Worm (Caenorhabditis elegans) whole organism, L1 larva: ENCODE data around the gene M163.10.
A peak's percentile ranks its signal among the peaks of the same experiment; 100 is the strongest.

Source experiments
- C04F5.9 ChIP-seq: sonication (generic microtip); optimal IDR thresholded peaks from 2 replicates; lab custom pipeline; 2016; ENCODE audit warnings: missing genetic modification characterization, missing compliant biosample characterization
- C16A3.4 ChIP-seq: fragments of 150-350 bp; optimal IDR thresholded peaks from 2 replicates; lab custom pipeline; 2014; ENCODE audit warnings: missing biosample characterization, missing genetic modification characterization
- Y116A8C.19 ChIP-seq: sonication (generic microtip); optimal IDR thresholded peaks from 2 replicates; lab custom pipeline; 2016; ENCODE audit warnings: missing compliant biosample characterization, missing genetic modification characterization, borderline replicate concordance
- aha-1 ChIP-seq: fragments of 150-350 bp; optimal IDR thresholded peaks from 2 replicates; lab custom pipeline; 2014; ENCODE audit warnings: missing biosample characterization, missing genetic modification characterization
- alr-1 ChIP-seq: fragments of 200-800 bp; sonication (Bioruptor generic); optimal IDR thresholded peaks from 2 replicates; lab custom pipeline; 2018; ENCODE audit warnings: borderline replicate concordance, mild to moderate bottlenecking, missing genetic modification characterization, missing compliant biosample characterization
- ama-1 ChIP-seq: fragments of 150-350 bp; optimal IDR thresholded peaks from 2 replicates; lab custom pipeline; 2014
- blmp-1 ChIP-seq: fragments of 150-350 bp; optimal IDR thresholded peaks from 2 replicates; lab custom pipeline; 2014; ENCODE audit warnings: missing biosample characterization, missing genetic modification characterization
- ceh-63 ChIP-seq: fragments of 200-800 bp; sonication (Bioruptor generic); optimal IDR thresholded peaks from 2 replicates; lab custom pipeline; 2018; ENCODE audit warnings: mild to moderate bottlenecking, missing genetic modification characterization, missing compliant biosample characterization
- ceh-82 ChIP-seq, 3 experiments: fragments of 150-350 bp in 1 of 3; sonication (generic microtip) in 2 of 3; optimal IDR thresholded peaks; 2 replicates each; lab custom pipeline; 2014 to 2017; ENCODE audit warnings: missing biosample characterization in 3 of 3, missing genetic modification characterization in 3 of 3
- ceh-88 ChIP-seq: fragments of 200-800 bp; sonication (Bioruptor generic); IDR thresholded peaks from 2 replicates; pipeline ENCODE4 v1.3.6; 2022; ENCODE audit warnings: missing genetic modification characterization, missing compliant biosample characterization
- ces-1 ChIP-seq: fragments of 150-350 bp; optimal IDR thresholded peaks from 2 replicates; lab custom pipeline; 2014; ENCODE audit warnings: missing biosample characterization, missing genetic modification reagents, missing genetic modification characterization
- dpl-1 ChIP-seq, 3 experiments: fragments of 150-350 bp in 2 of 3; sonication (generic microtip) in 1 of 3; optimal IDR thresholded peaks; 2 replicates each; lab custom pipeline; 2014 to 2017; ENCODE audit warnings: missing biosample characterization in 3 of 3, missing genetic modification characterization in 3 of 3, missing genetic modification reagents in 3 of 3
- dsc-1 ChIP-seq: sonication (generic microtip); optimal IDR thresholded peaks from 2 replicates; lab custom pipeline; 2016; ENCODE audit warnings: mild to moderate bottlenecking, missing genetic modification characterization, missing compliant biosample characterization
- egl-13 ChIP-seq: sonication (generic microtip); optimal IDR thresholded peaks from 2 replicates; lab custom pipeline; 2016; ENCODE audit warnings: missing genotype, missing genetic modification reagents, missing genetic modification characterization, missing compliant biosample characterization
- elt-2 ChIP-seq: sonication (generic microtip); optimal IDR thresholded peaks from 2 replicates; lab custom pipeline; 2016; ENCODE audit warnings: missing genetic modification characterization, mild to moderate bottlenecking, inconsistent platforms, missing compliant biosample characterization, missing genetic modification reagents
- ets-5 ChIP-seq: fragments of 200-800 bp; sonication (Bioruptor generic); IDR thresholded peaks from 2 replicates; pipeline ENCODE4 v1.3.6; 2022; ENCODE audit warnings: missing genetic modification characterization, missing compliant biosample characterization
- fkh-10 ChIP-seq: sonication (generic microtip); optimal IDR thresholded peaks from 2 replicates; lab custom pipeline; 2017; ENCODE audit warnings: missing biosample characterization, missing genetic modification reagents, missing genetic modification characterization
- fkh-8 ChIP-seq: sonication (generic microtip); optimal IDR thresholded peaks from 2 replicates; lab custom pipeline; 2016; ENCODE audit warnings: mild to moderate bottlenecking, missing genetic modification characterization, missing compliant biosample characterization
- fos-1 ChIP-seq: fragments of 150-350 bp; optimal IDR thresholded peaks from 2 replicates; lab custom pipeline; 2014; ENCODE audit warnings: missing biosample characterization, missing genetic modification characterization
- hlh-4 ChIP-seq: sonication (generic microtip); optimal IDR thresholded peaks from 2 replicates; lab custom pipeline; 2016; ENCODE audit warnings: mild to moderate bottlenecking, missing genetic modification characterization, missing compliant biosample characterization
- isw-1 ChIP-seq: fragments of 200-800 bp; sonication (Bioruptor generic); IDR thresholded peaks from 2 replicates; pipeline ENCODE4 v1.3.6; 2022; ENCODE audit warnings: missing genetic modification characterization, missing compliant biosample characterization
- jun-1 ChIP-seq: fragments of 150-350 bp; optimal IDR thresholded peaks from 2 replicates; lab custom pipeline; 2014; ENCODE audit warnings: missing biosample characterization, missing genetic modification reagents, missing genetic modification characterization
- lin-13 ChIP-seq: fragments of 150-350 bp; optimal IDR thresholded peaks from 2 replicates; lab custom pipeline; 2014; ENCODE audit warnings: missing biosample characterization, missing genetic modification reagents, missing genetic modification characterization
- lin-14 ChIP-seq: fragments of 200-800 bp; sonication (Bioruptor generic); optimal IDR thresholded peaks from 2 replicates; lab custom pipeline; 2018; ENCODE audit warnings: mild to moderate bottlenecking, missing genetic modification characterization, moderate library complexity, missing compliant biosample characterization
- lin-35 ChIP-seq, 2 experiments: fragments of 150-350 bp; optimal IDR thresholded peaks; 2 replicates each; lab custom pipeline; 2014; ENCODE audit warnings: missing biosample characterization in 2 of 2, missing genetic modification characterization in 2 of 2, missing genetic modification reagents in 2 of 2
- lir-3 ChIP-seq: sonication (generic microtip); optimal IDR thresholded peaks from 2 replicates; lab custom pipeline; 2016; ENCODE audit warnings: mild to moderate bottlenecking, missing genetic modification characterization, moderate library complexity, missing compliant biosample characterization; ENCODE audit not compliant: poor library complexity
- mab-9 ChIP-seq: fragments of 200-800 bp; sonication (Bioruptor generic); IDR thresholded peaks from 2 replicates; pipeline ENCODE4 v1.3.6; 2022; ENCODE audit warnings: missing genetic modification reagents, missing genetic modification characterization, missing compliant biosample characterization
- mdl-1 ChIP-seq, 2 experiments: fragments of 150-350 bp; optimal IDR thresholded peaks; 2 replicates each; lab custom pipeline; 2014 to 2017; ENCODE audit warnings: missing biosample characterization in 2 of 2, missing genetic modification characterization in 2 of 2, inconsistent platforms in 1 of 2
- mef-2 ChIP-seq: fragments of 150-350 bp; optimal IDR thresholded peaks from 2 replicates; lab custom pipeline; 2014; ENCODE audit warnings: missing biosample characterization, missing genetic modification characterization
- mep-1 ChIP-seq: fragments of 150-350 bp; optimal IDR thresholded peaks from 2 replicates; lab custom pipeline; 2014; ENCODE audit warnings: missing biosample characterization, missing genetic modification characterization
- nhr-11 ChIP-seq: fragments of 150-350 bp; optimal IDR thresholded peaks from 2 replicates; lab custom pipeline; 2014; ENCODE audit warnings: missing biosample characterization, missing genetic modification characterization
- nhr-19 ChIP-seq: fragments of 200-800 bp; sonication (Bioruptor generic); conservative IDR thresholded peaks from 2 replicates; pipeline ENCODE4 v1.3.6; 2022; ENCODE audit warnings: missing genetic modification characterization, missing compliant biosample characterization
- nhr-28 ChIP-seq: fragments of 150-350 bp; optimal IDR thresholded peaks from 2 replicates; lab custom pipeline; 2014; ENCODE audit warnings: missing biosample characterization, missing genetic modification characterization
- nhr-47 ChIP-seq: sonication (generic microtip); optimal IDR thresholded peaks from 2 replicates; lab custom pipeline; 2016; ENCODE audit warnings: mild to moderate bottlenecking, missing genetic modification characterization, moderate library complexity, missing compliant biosample characterization
- nhr-71 ChIP-seq: sonication (generic microtip); optimal IDR thresholded peaks from 2 replicates; lab custom pipeline; 2016; ENCODE audit warnings: mild to moderate bottlenecking, missing genetic modification characterization, moderate library complexity, missing compliant biosample characterization
- nhr-76 ChIP-seq: sonication (generic microtip); optimal IDR thresholded peaks from 2 replicates; lab custom pipeline; 2017; ENCODE audit warnings: missing biosample characterization, missing genetic modification characterization
- nhr-77 ChIP-seq: fragments of 150-350 bp; optimal IDR thresholded peaks from 2 replicates; lab custom pipeline; 2014; ENCODE audit warnings: missing biosample characterization, missing genetic modification characterization
- nhr-85 ChIP-seq: sonication (generic microtip); peaks from one replicate; lab custom pipeline; 2016; ENCODE audit warnings: missing genetic modification characterization, inconsistent platforms, missing compliant biosample characterization
- nhr-90 ChIP-seq: sonication (generic microtip); optimal IDR thresholded peaks from 2 replicates; lab custom pipeline; 2016; ENCODE audit warnings: mild to moderate bottlenecking, missing genetic modification characterization, missing compliant biosample characterization; ENCODE audit not compliant: poor library complexity
- pag-3 ChIP-seq: sonication (generic microtip); optimal IDR thresholded peaks from 2 replicates; lab custom pipeline; 2017; ENCODE audit warnings: missing genetic modification characterization, mild to moderate bottlenecking, missing compliant biosample characterization, antibody characterized with exemption, borderline replicate concordance; ENCODE audit not compliant: insufficient read depth
- pqm-1 ChIP-seq: sonication (generic microtip); optimal IDR thresholded peaks from 3 replicates; lab custom pipeline; 2017; ENCODE audit warnings: missing biosample characterization, missing genetic modification characterization
- rnt-1 ChIP-seq: sonication (generic microtip); optimal IDR thresholded peaks from 2 replicates; lab custom pipeline; 2016; ENCODE audit warnings: mild to moderate bottlenecking, missing genetic modification characterization, moderate library complexity, missing compliant biosample characterization
- skn-1 ChIP-seq: fragments of 150-350 bp; optimal IDR thresholded peaks from 2 replicates; lab custom pipeline; 2014; ENCODE audit warnings: missing biosample characterization, missing genetic modification characterization
- snpc-4 ChIP-seq: fragments of 150-350 bp; optimal IDR thresholded peaks from 2 replicates; lab custom pipeline; 2014; ENCODE audit warnings: missing biosample characterization, missing genetic modification characterization
- snu-23 ChIP-seq: sonication (generic microtip); optimal IDR thresholded peaks from 2 replicates; lab custom pipeline; 2016; ENCODE audit warnings: missing genetic modification characterization, missing compliant biosample characterization
- sox-4 ChIP-seq: sonication (generic microtip); optimal IDR thresholded peaks from 2 replicates; lab custom pipeline; 2016; ENCODE audit warnings: missing genetic modification characterization, missing compliant biosample characterization
- tlp-1 ChIP-seq: fragments of 150-350 bp; optimal IDR thresholded peaks from 2 replicates; lab custom pipeline; 2014; ENCODE audit warnings: missing biosample characterization, missing genetic modification characterization
- unc-130 ChIP-seq: fragments of 150-350 bp; optimal IDR thresholded peaks from 2 replicates; lab custom pipeline; 2017; ENCODE audit warnings: missing biosample characterization, missing genetic modification characterization, inconsistent platforms
- unc-30 ChIP-seq: sonication (generic microtip); optimal IDR thresholded peaks from 2 replicates; lab custom pipeline; 2017; ENCODE audit warnings: missing biosample characterization, missing genetic modification characterization
- vab-15 ChIP-seq: sonication (generic microtip); optimal IDR thresholded peaks from 2 replicates; lab custom pipeline; 2017; ENCODE audit warnings: missing genotype, mild to moderate bottlenecking, missing genetic modification characterization, missing compliant biosample characterization
- xbp-1 ChIP-seq: sonication (generic microtip); optimal IDR thresholded peaks from 2 replicates; lab custom pipeline; 2016; ENCODE audit warnings: missing genetic modification characterization, missing compliant biosample characterization
- zag-1 ChIP-seq: fragments of 150-350 bp; optimal IDR thresholded peaks from 2 replicates; lab custom pipeline; 2014; ENCODE audit warnings: missing biosample characterization, missing genetic modification characterization
- zip-4 ChIP-seq: fragments of 200-800 bp; sonication (Bioruptor generic); optimal IDR thresholded peaks from 2 replicates; lab custom pipeline; 2018; ENCODE audit warnings: mild to moderate bottlenecking, missing genetic modification characterization, moderate library complexity, missing compliant biosample characterization
- ztf-4 ChIP-seq: fragments of 150-350 bp; optimal IDR thresholded peaks from 2 replicates; lab custom pipeline; 2014; ENCODE audit warnings: missing biosample characterization, missing genetic modification characterization

Gene M163.10

DNA sequence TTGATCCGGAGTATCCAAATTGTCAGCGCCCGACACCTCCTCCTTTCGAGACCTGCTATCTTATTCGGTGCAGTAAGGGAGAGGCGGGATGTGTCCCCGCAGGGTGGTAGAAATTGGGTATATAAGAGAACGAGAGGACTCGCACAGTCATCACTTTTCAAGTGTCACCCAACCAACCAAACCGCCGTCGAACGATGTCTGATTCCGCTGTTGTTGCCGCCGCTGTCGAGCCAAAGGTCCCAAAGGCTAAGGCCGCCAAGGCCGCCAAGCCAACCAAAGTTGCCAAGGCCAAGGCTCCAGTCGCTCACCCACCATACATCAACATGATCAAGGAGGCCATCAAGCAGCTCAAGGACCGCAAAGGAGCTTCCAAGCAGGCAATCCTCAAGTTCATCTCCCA is 19.2 kb downstream of the M163.10 start, which contains the start of gene his-24:
Gene his-24 (plus strand): TSS at position 150 of the 400 bp plus-strand sequence.
- TF ChIP-seq nhr-90 (tag; lab: Kevin White, UChicago) = peak; percentile 62
- TF ChIP-seq ztf-4 = no peak
- TF ChIP-seq rnt-1 (tag; lab: Kevin White, UChicago) = peak; percentile 75
- peak; percentile 84 for TF ChIP-seq nhr-71 (tag; lab: Kevin White, UChicago)
- TF ChIP-seq vab-15 (tag; lab: Kevin White, UChicago) = peak; percentile 40
- TF ChIP-seq ceh-88 (GFP tag; lab: Robert Waterston, UW) = no peak
- peak; percentile 58 for TF ChIP-seq dsc-1 (tag; lab: Kevin White, UChicago)
- TF ChIP-seq zag-1 (tag; lab: Kevin White, UChicago) = no peak
- peak; percentile 80 for TF ChIP-seq C16A3.4 (tag; lab: Kevin White, UChicago)
- TF ChIP-seq ceh-63 = no peak
- no peak for TF ChIP-seq nhr-76 (tag; lab: Kevin White, UChicago)
- TF ChIP-seq lin-35 (GFP tag; optimal IDR thresholded peaks at IDR 0.05; lab: Kevin White, UChicago) = peak; percentile 39 to 73
- peak; percentile 68 for TF ChIP-seq xbp-1 (tag; lab: Kevin White, UChicago)
- no peak for TF ChIP-seq lir-3 (tag; lab: Kevin White, UChicago)
- peak; percentile 55 for TF ChIP-seq nhr-77
- no peak for TF ChIP-seq tlp-1
- TF ChIP-seq fkh-10 (GFP tag; lab: Kevin White, UChicago) = peak; percentile 50
- no peak for TF ChIP-seq pqm-1 (tag; lab: Kevin White, UChicago)
- no peak for TF ChIP-seq ces-1 (GFP tag; lab: Kevin White, UChicago)
- TF ChIP-seq nhr-28 (tag; lab: Kevin White, UChicago) = no peak
- no peak for TF ChIP-seq nhr-11 (tag; lab: Kevin White, UChicago)
- TF ChIP-seq snu-23 = peak; percentile 73
- TF ChIP-seq ama-1 (lab: Kevin White, UChicago) = peak; percentile 74
- no peak for TF ChIP-seq aha-1 (tag; lab: Kevin White, UChicago)
- peak; percentile 89 for TF ChIP-seq lin-14 (GFP tag; lab: Kevin White, UChicago)
- TF ChIP-seq mab-9 (GFP tag; lab: Robert Waterston, UW) = peak; percentile 65
- TF ChIP-seq ets-5 (GFP tag; lab: Robert Waterston, UW) = no peak
- peak in 1 of 2 experiments; percentile 46 for TF ChIP-seq mdl-1 (tag; optimal IDR thresholded peaks at IDR 0.05; lab: Kevin White, UChicago)
- peak; percentile 43 for TF ChIP-seq skn-1 (tag; lab: Kevin White, UChicago)
- TF ChIP-seq unc-130 (tag; lab: Kevin White, UChicago) = no peak
- peak; percentile 87 for TF ChIP-seq nhr-47 (tag; lab: Kevin White, UChicago)
- peak; percentile 85 for TF ChIP-seq nhr-85 (tag; lab: Kevin White, UChicago)
- TF ChIP-seq Y116A8C.19 = no peak
- peak; percentile 12 for TF ChIP-seq fos-1 (tag; lab: Kevin White, UChicago)
- TF ChIP-seq unc-30 (tag; lab: Kevin White, UChicago) = no peak
- TF ChIP-seq snpc-4 (tag; lab: Kevin White, UChicago) = peak; percentile 54
- TF ChIP-seq sox-4 (tag; lab: Kevin White, UChicago) = no peak
- no peak for TF ChIP-seq mef-2 (tag; lab: Kevin White, UChicago)
- peak; percentile 72 for TF ChIP-seq fkh-8 (tag; lab: Kevin White, UChicago)
- no peak for TF ChIP-seq egl-13 (tag; lab: Kevin White, UChicago)
- TF ChIP-seq dpl-1 (GFP tag; optimal IDR thresholded peaks at IDR 0.05; lab: Kevin White, UChicago) = peak in 2 of 3 experiments; percentile 27 to 49
- peak; percentile 52 for TF ChIP-seq lin-13
- no peak for TF ChIP-seq pag-3 (tag; lab: Kevin White, UChicago)
- peak; percentile 33 for TF ChIP-seq C04F5.9 (tag; lab: Kevin White, UChicago)
- peak; percentile 83 for TF ChIP-seq jun-1 (tag; lab: Kevin White, UChicago)
- TF ChIP-seq isw-1 (GFP tag; lab: Robert Waterston, UW) = no peak; the same call in 1 of the 2 replicates
- TF ChIP-seq nhr-19 = peak; percentile 75
- TF ChIP-seq blmp-1 (tag; lab: Kevin White, UChicago) = peak; percentile 5
- peak; percentile 45 to 87 (median 48) for TF ChIP-seq ceh-82 (tag; optimal IDR thresholded peaks at IDR 0.05; lab: Kevin White, UChicago)
- no peak for TF ChIP-seq zip-4
- TF ChIP-seq hlh-4 = no peak
- TF ChIP-seq mep-1 = peak; percentile 35
- TF ChIP-seq elt-2 (tag; lab: Kevin White, UChicago) = no peak
- TF ChIP-seq alr-1 (tag; lab: Kevin White, UChicago) = no peak
